Fruit fly (Drosophila melanogaster) whole organism, prepupa: Measurements from ENCODE around the gene EMC4.

Source experiments
- CG10631 ChIP-seq: fragments of 200-800 bp; sonication (Bioruptor generic); optimal IDR thresholded peaks from 2 replicates; lab custom pipeline; 2016; ENCODE audit warnings: missing biosample characterization, missing genetic modification characterization
- CG11902 ChIP-seq: fragments of 200-800 bp; sonication (Bioruptor generic); optimal IDR thresholded peaks from 3 replicates; lab custom pipeline; 2016; ENCODE audit warnings: missing biosample characterization, missing genetic modification characterization
- CG15336 ChIP-seq: fragments of 200-800 bp; sonication (Bioruptor generic); IDR thresholded peaks from 2 replicates; pipeline ENCODE4 v1.3.6; 2022; ENCODE audit warnings: missing biosample characterization, missing genetic modification characterization
- CG31627 ChIP-seq: fragments of 200-800 bp; sonication (Bioruptor generic); optimal IDR thresholded peaks from 3 replicates; lab custom pipeline; 2016; ENCODE audit warnings: missing biosample characterization, missing genetic modification characterization
- CG6808 ChIP-seq: fragments of 200-800 bp; sonication (Bioruptor generic); optimal IDR thresholded peaks from 3 replicates; lab custom pipeline; 2017; ENCODE audit warnings: missing biosample characterization, missing genetic modification characterization, mild to moderate bottlenecking, moderate library complexity, missing genetic modification reagents
- Hr39 ChIP-seq: fragments of 200-800 bp; sonication (Bioruptor generic); optimal IDR thresholded peaks from 2 replicates; lab custom pipeline; 2016; ENCODE audit warnings: missing biosample characterization, missing genetic modification characterization
- Sox102F ChIP-seq: fragments of 200-800 bp; sonication (Bioruptor generic); optimal IDR thresholded peaks from 2 replicates; lab custom pipeline; 2016; ENCODE audit warnings: missing biosample characterization, mild to moderate bottlenecking, missing genetic modification characterization
- Sox14 ChIP-seq: fragments of 200-800 bp; sonication (Bioruptor generic); optimal IDR thresholded peaks from 3 replicates; lab custom pipeline; 2016; ENCODE audit warnings: missing biosample characterization, missing genetic modification characterization
- dac ChIP-seq: fragments of 200-800 bp; sonication (Bioruptor generic); optimal IDR thresholded peaks from 2 replicates; lab custom pipeline; 2017; ENCODE audit warnings: missing biosample characterization, mild to moderate bottlenecking, missing genetic modification characterization
- pdm3 ChIP-seq: fragments of 200-800 bp; sonication (Bioruptor generic); optimal IDR thresholded peaks from 3 replicates; lab custom pipeline; 2016; ENCODE audit warnings: missing biosample characterization, missing genetic modification characterization

dm6 chr3L:22877934-22878333 is 9.9 kb upstream of the EMC4 start:
- no peak for TF ChIP-seq dac (GFP tag; lab: Kevin White, UChicago)
- TF ChIP-seq Sox14 (GFP tag; lab: Kevin White, UChicago): no peak
- no peak for TF ChIP-seq CG11902 (GFP tag; lab: Kevin White, UChicago)
- no peak for TF ChIP-seq CG31627 (GFP tag; lab: Kevin White, UChicago)
- no peak for TF ChIP-seq Hr39 (GFP tag; lab: Kevin White, UChicago)
- TF ChIP-seq CG15336 (GFP tag; lab: Robert Waterston, UW): no peak
- TF ChIP-seq CG10631 (GFP tag; lab: Kevin White, UChicago): no peak
- TF ChIP-seq CG6808: no peak
- no peak for TF ChIP-seq pdm3 (GFP tag; lab: Kevin White, UChicago)
- TF ChIP-seq Sox102F (GFP tag; lab: Kevin White, UChicago): no peak
